Fruit fly (Drosophila melanogaster): ENCODE data around the gene Diedel3.

DNA sequence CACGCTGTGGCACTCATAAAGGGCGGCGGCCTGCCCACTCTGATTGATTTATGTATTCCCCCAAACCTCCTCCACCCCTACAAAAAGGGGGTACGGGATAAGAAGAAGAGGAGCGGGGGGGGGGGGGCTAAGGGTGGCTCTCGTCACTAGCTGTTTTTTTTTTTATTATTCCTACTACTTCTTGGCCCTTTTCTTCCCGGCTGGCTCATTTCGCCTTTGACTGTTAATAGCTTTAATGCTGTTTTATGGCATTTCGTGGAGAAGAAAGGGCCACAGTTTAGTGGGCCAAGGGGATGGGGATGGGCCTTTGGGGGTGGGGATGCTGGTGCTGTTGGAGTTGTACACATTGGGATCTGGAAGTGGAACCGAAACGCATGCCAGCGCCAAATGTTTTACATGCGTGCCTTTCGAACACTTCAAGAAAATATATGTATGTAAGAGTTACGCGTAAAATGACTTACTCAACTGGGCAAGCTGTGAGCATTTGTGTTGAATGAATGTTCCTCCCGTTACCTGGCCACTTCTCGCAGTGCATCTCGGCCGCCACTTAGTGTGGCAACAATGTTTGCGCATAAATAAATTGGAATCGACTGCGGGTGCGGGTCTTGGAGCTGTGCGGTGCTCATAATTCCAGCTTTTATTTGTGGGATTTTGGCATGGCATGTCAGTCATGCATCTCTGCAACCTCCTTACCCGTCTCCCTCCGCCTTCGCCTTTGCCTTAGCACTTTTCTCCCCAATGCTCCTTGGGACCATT lies 39.9 kb upstream of the Diedel3 start:
- TF ChIP-seq CG7987 (GFP tag; optimal IDR thresholded peaks at IDR 0.05) (no peak), CG11560 (tag; IDR thresholded peaks at IDR 0.05) (no peak), zf30C (GFP tag; optimal IDR thresholded peaks at IDR 0.05) (no peak), CG2199 (GFP tag; IDR thresholded peaks at IDR 0.05) (no peak)
